Fruit fly (Drosophila melanogaster) whole organism, wandering third instar larva: ENCODE measurements around the gene CG6398.

Experiments
- Hnf4 ChIP-seq: fragments of 200-800 bp; sonication (Bioruptor generic); optimal IDR thresholded peaks from 2 replicates; lab custom pipeline; 2016; ENCODE audit warnings: missing biosample characterization, mild to moderate bottlenecking, missing genetic modification characterization
- br ChIP-seq: fragments of 200-800 bp; sonication (Bioruptor generic); optimal IDR thresholded peaks from 2 replicates; lab custom pipeline; 2016; ENCODE audit warnings: missing biosample characterization, missing genetic modification characterization
- foxo ChIP-seq, 2 experiments: fragments of 200-800 bp; sonication (Bioruptor generic); optimal IDR thresholded peaks; 2 replicates in 1 of 2; 3 replicates in 1 of 2; lab custom pipeline; 2016 to 2017; ENCODE audit warnings: missing biosample characterization in 2 of 2, missing genetic modification characterization in 2 of 2
- h ChIP-seq: fragments of 200-800 bp; sonication (Bioruptor generic); optimal IDR thresholded peaks from 3 replicates; lab custom pipeline; 2016; ENCODE audit warnings: missing biosample characterization, mild to moderate bottlenecking, missing genetic modification characterization

dm6 chrX:17852457-17852856 is 21.8 kb downstream of the CG6398 start, which contains the start of gene CG32554:
- TF ChIP-seq foxo (GFP tag; optimal IDR thresholded peaks at IDR 0.05; lab: Kevin White, UChicago) (no peak), Hnf4 (GFP tag; lab: Kevin White, UChicago) (no peak), br (GFP tag; lab: Kevin White, UChicago) (no peak), h (GFP tag; lab: Kevin White, UChicago) (no peak)
